Worm (Caenorhabditis elegans): ENCODE measurements around the gene srd-48.

DNA sequence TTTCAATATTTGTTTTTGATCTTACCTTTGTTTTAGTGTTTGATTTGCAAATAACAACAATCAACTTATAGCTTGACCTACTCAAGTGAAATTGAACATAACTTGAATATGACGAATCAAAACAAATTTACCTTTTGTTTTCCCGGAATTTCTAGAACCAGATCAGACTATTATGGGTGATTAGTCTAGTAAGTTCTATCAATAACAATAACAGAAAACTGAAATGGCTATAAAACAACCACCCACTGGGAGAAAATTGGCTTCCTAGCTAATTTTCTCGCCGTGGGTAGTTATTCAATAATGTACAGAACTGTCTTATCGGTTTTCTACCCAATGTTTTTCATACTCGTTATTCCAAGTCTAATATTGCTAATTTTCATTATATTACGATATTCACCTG, 7.2 kb upstream of the srd-48 start, which contains the start of gene srd-45:
- no peak for TF ChIP-seq sea-2 (GFP tag; IDR thresholded peaks at IDR 0.05)
- TF ChIP-seq bed-2 (GFP tag; IDR thresholded peaks at IDR 0.05) = no peak
- no peak for TF ChIP-seq ztf-18 (tag; optimal IDR thresholded peaks at IDR 0.05)
- no peak for TF ChIP-seq lin-35 (GFP tag; optimal IDR thresholded peaks at IDR 0.05)
- no peak for TF ChIP-seq ets-4 (GFP tag; optimal IDR thresholded peaks at IDR 0.05)
- TF ChIP-seq nhr-90 (tag; optimal IDR thresholded peaks at IDR 0.05) = no peak
- TF ChIP-seq dpff-1 (tag; optimal IDR thresholded peaks at IDR 0.05) = no peak
- TF ChIP-seq ama-1 (optimal IDR thresholded peaks at IDR 0.05) = no peak
- no peak for TF ChIP-seq ama-1 (GFP tag; optimal IDR thresholded peaks at IDR 0.05)
- TF ChIP-seq mel-28 (tag; optimal IDR thresholded peaks at IDR 0.05; ENCODE audit: borderline replicate concordance) = no peak
- no peak for TF ChIP-seq aptf-3 (GFP tag; IDR thresholded peaks at IDR 0.05)
- no peak for TF ChIP-seq let-526 (GFP tag; IDR thresholded peaks at IDR 0.05)
- TF ChIP-seq nhr-27 (tag; optimal IDR thresholded peaks at IDR 0.05) = no peak
- TF ChIP-seq unc-62 (GFP tag; optimal IDR thresholded peaks at IDR 0.05) = no peak

All from whole organism, young adult.